Comparison of ENCODE assay signal across 4 worm cellular contexts in genomic region chrII:7200051-7200599, ce11.
A peak's percentile ranks its signal among the peaks of the same experiment; 100 is the strongest.
TF ChIP-seq lines count a peak whose summit lies in the region.

TSS of gene pcrg-1 (plus strand) at chrII:7200549.

TF ChIP-seq in whole organism, L2 larva, 48 proteins besides CTCF, POLR2A, EP300 and RAD21 (continues in another document):
- TF ChIP-seq gmeb-1 (tag; optimal IDR thresholded peaks at IDR 0.05; lab: Kevin White, UChicago) (peak; percentile 72), nhr-77 (tag; optimal IDR thresholded peaks at IDR 0.05; lab: Kevin White, UChicago) (peak; percentile 8), mab-5 (tag; optimal IDR thresholded peaks at IDR 0.05; lab: Kevin White, UChicago) (peak; percentile 9), skn-1 (tag; optimal IDR thresholded peaks at IDR 0.05; lab: Kevin White, UChicago) (no peak), snpc-4 (tag; optimal IDR thresholded peaks at IDR 0.05; lab: Kevin White, UChicago) (peak; percentile 99), sma-3 (GFP tag; optimal IDR thresholded peaks at IDR 0.05; lab: Kevin White, UChicago) (peak; percentile 86), nhr-21 (tag; optimal IDR thresholded peaks at IDR 0.05; lab: Kevin White, UChicago) (peak; percentile 78), ztf-4 (tag; optimal IDR thresholded peaks at IDR 0.05; lab: Kevin White, UChicago) (peak; percentile 75), lin-13 (GFP tag; optimal IDR thresholded peaks at IDR 0.05; lab: Kevin White, UChicago) (peak; percentile 67), nhr-129 (tag; optimal IDR thresholded peaks at IDR 0.05; lab: Kevin White, UChicago) (peak; percentile 76), C34F6.9 (tag; optimal IDR thresholded peaks at IDR 0.05; lab: Kevin White, UChicago) (peak; percentile 64), blmp-1 (tag; optimal IDR thresholded peaks at IDR 0.05; lab: Kevin White, UChicago; ENCODE audit: insufficient read depth) (peak; percentile 9), aly-2 (tag; optimal IDR thresholded peaks at IDR 0.05; lab: Kevin White, UChicago) (no peak), egl-27 (tag; optimal IDR thresholded peaks at IDR 0.05; lab: Kevin White, UChicago) (peak; percentile 60), sma-9 (GFP tag; optimal IDR thresholded peaks at IDR 0.05; lab: Kevin White, UChicago) (peak; percentile 94), sma-9 (tag; optimal IDR thresholded peaks at IDR 0.05; lab: Kevin White, UChicago) (no peak), lin-11 (tag; optimal IDR thresholded peaks at IDR 0.05; lab: Kevin White, UChicago) (peak; percentile 55), F13H6.1 (tag; optimal IDR thresholded peaks at IDR 0.05; lab: Kevin White, UChicago) (peak; percentile 74), unc-55 (GFP tag; optimal IDR thresholded peaks at IDR 0.05; lab: Kevin White, UChicago) (peak; percentile 61), ama-1 (optimal IDR thresholded peaks at IDR 0.05; lab: Kevin White, UChicago) (no peak), lsy-2 (tag; optimal IDR thresholded peaks at IDR 0.05; lab: Kevin White, UChicago) (peak; percentile 55 to 79), Y55F3AM.14 (GFP tag; optimal IDR thresholded peaks at IDR 0.05; lab: Kevin White, UChicago) (peak; percentile 87), crh-2 (tag; optimal IDR thresholded peaks at IDR 0.05; lab: Kevin White, UChicago) (peak; percentile 44)

TF ChIP-seq in whole organism, L4 larva, 104 proteins besides CTCF, POLR2A, EP300 and RAD21 (continues in another document):
- TF ChIP-seq tag-97 (GFP tag; IDR thresholded peaks at IDR 0.05; lab: Robert Waterston, UW) (no peak), lim-7 (GFP tag; IDR thresholded peaks at IDR 0.05; lab: Robert Waterston, UW) (peak; percentile 89), ceh-20 (GFP tag; IDR thresholded peaks at IDR 0.05; lab: Robert Waterston, UW) (peak; percentile 79), nhr-48 (tag; optimal IDR thresholded peaks at IDR 0.05; lab: Kevin White, UChicago) (peak; percentile 67), daf-16 (GFP tag; optimal IDR thresholded peaks at IDR 0.05; lab: Kevin White, UChicago) (peak; percentile 81 to 87), daf-16 (tag; optimal IDR thresholded peaks at IDR 0.05; lab: Kevin White, UChicago) (peak; percentile 60), F26F4.8 (GFP tag; conservative IDR thresholded peaks at IDR 0.05; lab: Robert Waterston, UW) (peak; percentile 95), egl-27 (tag; optimal IDR thresholded peaks at IDR 0.05; lab: Kevin White, UChicago) (no peak), nhr-25 (tag; optimal IDR thresholded peaks at IDR 0.05; lab: Kevin White, UChicago; ENCODE audit: borderline replicate concordance, insufficient read depth) (peak; percentile 69), lsy-2 (tag; optimal IDR thresholded peaks at IDR 0.05; lab: Kevin White, UChicago) (peak in 1 of 2 experiments; percentile 69), dmd-6 (GFP tag; IDR thresholded peaks at IDR 0.05; lab: Robert Waterston, UW) (peak; percentile 55), aha-1 (tag; lab: Kevin White, UChicago) (peak; percentile 89), F49E8.2 (tag; optimal IDR thresholded peaks at IDR 0.05; lab: Kevin White, UChicago; ENCODE audit: borderline replicate concordance) (peak; percentile 73), mdt-29 (GFP tag; IDR thresholded peaks at IDR 0.05; lab: Robert Waterston, UW) (peak; percentile 80), ctbp-1 (GFP tag; IDR thresholded peaks at IDR 0.05; lab: Robert Waterston, UW) (peak; percentile 76), F10B5.3 (tag; optimal IDR thresholded peaks at IDR 0.05; lab: Kevin White, UChicago) (peak; percentile 72), F44E2.7 (GFP tag; IDR thresholded peaks at IDR 0.05; lab: Robert Waterston, UW) (peak; percentile 55; the same call in 1 of the 2 replicates), madf-5 (GFP tag; IDR thresholded peaks at IDR 0.05; lab: Robert Waterston, UW) (peak; percentile 23 to 70; a peak in 1 of 4 replicates), zfp-2 (tag; optimal IDR thresholded peaks at IDR 0.05; lab: Kevin White, UChicago) (no peak), duxl-1 (tag; optimal IDR thresholded peaks at IDR 0.05; lab: Kevin White, UChicago; ENCODE audit: poor library complexity) (no peak), Y105C5A.15 (GFP tag; IDR thresholded peaks at IDR 0.05; lab: Robert Waterston, UW) (peak; percentile 90), madf-9 (GFP tag; conservative IDR thresholded peaks at IDR 0.05; lab: Robert Waterston, UW) (peak; percentile 80), lin-15B (tag; optimal IDR thresholded peaks at IDR 0.05; lab: Kevin White, UChicago) (no peak)

TF ChIP-seq in whole organism, late embryonic, 69 proteins besides CTCF, POLR2A, EP300 and RAD21 (continues in another document):
- TF ChIP-seq ceh-9 (tag; optimal IDR thresholded peaks at IDR 0.05; lab: Kevin White, UChicago) (peak; percentile 72), nhr-232 (tag; optimal IDR thresholded peaks at IDR 0.05; lab: Kevin White, UChicago) (peak; percentile 73), sox-2 (GFP tag; IDR thresholded peaks at IDR 0.05; lab: Robert Waterston, UW) (peak; percentile 87), ceh-2 (tag; optimal IDR thresholded peaks at IDR 0.05; lab: Kevin White, UChicago) (peak; percentile 78), ceh-48 (tag; optimal IDR thresholded peaks at IDR 0.05; lab: Kevin White, UChicago) (peak; percentile 74), ztf-16 (tag; optimal IDR thresholded peaks at IDR 0.05; lab: Kevin White, UChicago) (peak; percentile 89), ceh-22 (tag; optimal IDR thresholded peaks at IDR 0.05; lab: Kevin White, UChicago) (no peak), syd-9 (tag; optimal IDR thresholded peaks at IDR 0.05; lab: Kevin White, UChicago) (peak; percentile 74), hlh-6 (tag; optimal IDR thresholded peaks at IDR 0.05; lab: Kevin White, UChicago) (peak; percentile 91), ceh-45 (GFP tag; IDR thresholded peaks at IDR 0.05; lab: Robert Waterston, UW) (peak; percentile 84), tbx-2 (tag; optimal IDR thresholded peaks at IDR 0.05; lab: Kevin White, UChicago) (peak; percentile 85), pha-4 (tag; optimal IDR thresholded peaks at IDR 0.05; lab: Kevin White, UChicago) (no peak), madf-2 (tag; optimal IDR thresholded peaks at IDR 0.05; lab: Kevin White, UChicago) (peak; percentile 85), ahr-1 (tag; optimal IDR thresholded peaks at IDR 0.05; lab: Kevin White, UChicago) (peak; percentile 83), ceh-34 (tag; optimal IDR thresholded peaks at IDR 0.05; lab: Kevin White, UChicago) (peak; percentile 84), dve-1 (tag; optimal IDR thresholded peaks at IDR 0.05; lab: Kevin White, UChicago) (peak; percentile 88), ceh-24 (tag; optimal IDR thresholded peaks at IDR 0.05; lab: Kevin White, UChicago) (peak; percentile 74), C08G9.2 (tag; optimal IDR thresholded peaks at IDR 0.05; lab: Kevin White, UChicago) (peak; percentile 76), ceh-19 (GFP tag; optimal IDR thresholded peaks at IDR 0.05; lab: Kevin White, UChicago) (peak; percentile 90), sox-4 (tag; optimal IDR thresholded peaks at IDR 0.05; lab: Kevin White, UChicago) (peak; percentile 85), dmd-4 (tag; optimal IDR thresholded peaks at IDR 0.05; lab: Kevin White, UChicago; ENCODE audit: borderline replicate concordance) (peak; percentile 79), eyg-1 (tag; optimal IDR thresholded peaks at IDR 0.05; lab: Kevin White, UChicago) (peak; percentile 80), lim-6 (tag; optimal IDR thresholded peaks at IDR 0.05; lab: Kevin White, UChicago) (peak; percentile 90), sdc-2 (tag; optimal IDR thresholded peaks at IDR 0.05; lab: Kevin White, UChicago) (peak; percentile 69), odd-2 (tag; optimal IDR thresholded peaks at IDR 0.05; lab: Kevin White, UChicago) (no peak), rnt-1 (tag; optimal IDR thresholded peaks at IDR 0.05; lab: Kevin White, UChicago) (peak; percentile 87)

TF ChIP-seq in whole organism, mixed stage, embryonic, 35 proteins besides CTCF, POLR2A, EP300 and RAD21 (continues in another document):
- TF ChIP-seq bed-3 (GFP tag; optimal IDR thresholded peaks at IDR 0.05; lab: Kevin White, UChicago) = peak; percentile 83
- TF ChIP-seq hlh-1 (tag; optimal IDR thresholded peaks at IDR 0.05; lab: Kevin White, UChicago) = peak; percentile 63
- TF ChIP-seq flh-1 (GFP tag; optimal IDR thresholded peaks at IDR 0.05; lab: Kevin White, UChicago) = peak; percentile 82
- no peak for TF ChIP-seq ces-1 (GFP tag; optimal IDR thresholded peaks at IDR 0.05; lab: Kevin White, UChicago)
- TF ChIP-seq nhr-76 (tag; optimal IDR thresholded peaks at IDR 0.05; lab: Kevin White, UChicago) = no peak
- TF ChIP-seq unc-62 (GFP tag; optimal IDR thresholded peaks at IDR 0.05; lab: Kevin White, UChicago) = peak; percentile 21
- TF ChIP-seq ham-2 (GFP tag; optimal IDR thresholded peaks at IDR 0.05; lab: Kevin White, UChicago) = peak; percentile 93
- TF ChIP-seq mep-1 (tag; optimal IDR thresholded peaks at IDR 0.05; lab: Kevin White, UChicago) = peak; percentile 73
- TF ChIP-seq pha-4 (tag; optimal IDR thresholded peaks at IDR 0.05; lab: Kevin White, UChicago) = peak; percentile 59
- peak; percentile 96 for TF ChIP-seq sptf-1 (tag; optimal IDR thresholded peaks at IDR 0.05; lab: Kevin White, UChicago)
- peak; percentile 27 for TF ChIP-seq lsy-2 (tag; optimal IDR thresholded peaks at IDR 0.05; lab: Kevin White, UChicago)
- TF ChIP-seq ceh-43 (GFP tag; optimal IDR thresholded peaks at IDR 0.05; lab: Kevin White, UChicago) = peak; percentile 84
- peak; percentile 79 for TF ChIP-seq unc-120 (tag; optimal IDR thresholded peaks at IDR 0.05; lab: Kevin White, UChicago; ENCODE audit: poor library complexity, severe bottlenecking)
- peak; percentile 1 for TF ChIP-seq elt-1 (tag; optimal IDR thresholded peaks at IDR 0.05; lab: Kevin White, UChicago; ENCODE audit: borderline replicate concordance, insufficient read depth)
- peak; percentile 91 for TF ChIP-seq tbx-8 (GFP tag; optimal IDR thresholded peaks at IDR 0.05; lab: Kevin White, UChicago)
- no peak for TF ChIP-seq nhr-2 (tag; optimal IDR thresholded peaks at IDR 0.05; lab: Kevin White, UChicago)
- TF ChIP-seq unc-39 (tag; optimal IDR thresholded peaks at IDR 0.05; lab: Kevin White, UChicago) = peak; percentile 25
- peak; percentile 84 for TF ChIP-seq sem-2 (GFP tag; optimal IDR thresholded peaks at IDR 0.05; lab: Kevin White, UChicago)
- TF ChIP-seq mls-2 (tag; optimal IDR thresholded peaks at IDR 0.05; lab: Kevin White, UChicago) = peak; percentile 97
- no peak for TF ChIP-seq zip-8 (tag; optimal IDR thresholded peaks at IDR 0.05; lab: Kevin White, UChicago)
- no peak for TF ChIP-seq mab-5 (tag; optimal IDR thresholded peaks at IDR 0.05; lab: Kevin White, UChicago)
- TF ChIP-seq M03D4.4 (tag; optimal IDR thresholded peaks at IDR 0.05; lab: Kevin White, UChicago) = peak; percentile 92
- TF ChIP-seq ceh-83 (GFP tag; optimal IDR thresholded peaks at IDR 0.05; lab: Kevin White, UChicago) = peak; percentile 92
- peak; percentile 94 for TF ChIP-seq drap-1 (GFP tag; optimal IDR thresholded peaks at IDR 0.05; lab: Kevin White, UChicago)
- no peak for TF ChIP-seq nhr-12 (tag; optimal IDR thresholded peaks at IDR 0.05; lab: Kevin White, UChicago)
- no peak for TF ChIP-seq nhr-28 (tag; optimal IDR thresholded peaks at IDR 0.05; lab: Kevin White, UChicago)
- no peak for TF ChIP-seq ztf-11 (tag; optimal IDR thresholded peaks at IDR 0.05; lab: Kevin White, UChicago)
- peak; percentile 95 for TF ChIP-seq cnd-1 (tag; optimal IDR thresholded peaks at IDR 0.05; lab: Kevin White, UChicago)
- no peak for TF ChIP-seq snpc-4 (tag; optimal IDR thresholded peaks at IDR 0.05; lab: Kevin White, UChicago)
